Fruit fly (Drosophila melanogaster) Kc167 (cell line): ENCODE measurements around the gene CG7706.

ENCODE experiments used
- Sin3A ChIP-seq: fragments of >200 bp; optimal IDR thresholded peaks from 2 replicates; lab custom pipeline; 2018; ENCODE audit warnings: missing external identifiers
- psq ChIP-seq: fragments of >200 bp; optimal IDR thresholded peaks from 2 replicates; lab custom pipeline; 2017; ENCODE audit warnings: missing external identifiers

DNA sequence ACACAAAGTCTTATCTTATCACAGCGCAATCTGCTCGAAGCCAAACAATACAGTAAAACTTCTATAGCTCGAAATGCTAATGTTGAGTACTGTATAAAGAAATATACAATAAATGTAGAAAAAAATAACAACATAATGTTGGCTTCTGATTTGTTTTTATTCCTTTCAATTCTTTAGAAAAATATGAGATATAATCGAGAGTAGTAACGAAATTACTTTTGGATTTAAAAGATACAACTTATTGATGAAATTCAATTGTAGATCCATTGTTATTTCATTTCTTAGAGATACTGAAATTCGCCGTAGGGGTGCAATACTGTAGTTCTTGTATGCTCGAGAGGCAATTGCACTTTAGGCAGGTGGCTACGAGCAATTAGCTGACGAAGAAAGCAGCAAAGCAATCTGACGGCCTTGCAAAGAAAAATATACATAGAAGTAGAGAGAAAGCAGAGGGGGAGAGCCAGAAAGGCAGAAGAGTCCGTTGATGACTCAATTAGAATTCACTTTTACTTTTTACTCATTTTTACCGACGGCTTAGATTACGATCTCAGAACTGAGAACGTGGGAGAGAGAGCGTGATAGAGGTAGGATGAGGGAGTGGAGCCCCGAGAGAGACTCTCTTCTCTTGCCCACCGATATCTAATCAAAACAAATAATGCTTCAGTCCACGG is 7.0 kb upstream of the CG7706 start:
- TF ChIP-seq psq (lab: Kevin White, UChicago) (no peak), Sin3A (lab: Kevin White, UChicago) (no peak)
